Fruit fly (Drosophila melanogaster) whole organism: Measurements from ENCODE around the gene CG18132.

ENCODE experiments used
- CG8478 ChIP-seq: fragments of >200 bp; optimal IDR thresholded peaks from 2 replicates; lab custom pipeline; 2018; ENCODE audit warnings: inconsistent platforms
- Dll ChIP-seq: fragments of >200 bp; optimal IDR thresholded peaks from 2 replicates; lab custom pipeline; 2017
- EcR ChIP-seq, 2 experiments: fragments of >200 bp; optimal IDR thresholded peaks; 2 replicates each; lab custom pipeline; 2017; ENCODE audit warnings: missing biosample characterization in 2 of 2, missing genetic modification characterization in 2 of 2, missing genetic modification reagents in 2 of 2
- pan ChIP-seq: fragments of >200 bp; optimal IDR thresholded peaks from 2 replicates; lab custom pipeline; 2017
- psq ChIP-seq: fragments of >200 bp; optimal IDR thresholded peaks from 2 replicates; lab custom pipeline; 2017
- usp ChIP-seq: fragments of >200 bp; optimal IDR thresholded peaks from 2 replicates; lab custom pipeline; 2017; ENCODE audit warnings: missing biosample characterization, missing genetic modification characterization, mixed read lengths

DNA sequence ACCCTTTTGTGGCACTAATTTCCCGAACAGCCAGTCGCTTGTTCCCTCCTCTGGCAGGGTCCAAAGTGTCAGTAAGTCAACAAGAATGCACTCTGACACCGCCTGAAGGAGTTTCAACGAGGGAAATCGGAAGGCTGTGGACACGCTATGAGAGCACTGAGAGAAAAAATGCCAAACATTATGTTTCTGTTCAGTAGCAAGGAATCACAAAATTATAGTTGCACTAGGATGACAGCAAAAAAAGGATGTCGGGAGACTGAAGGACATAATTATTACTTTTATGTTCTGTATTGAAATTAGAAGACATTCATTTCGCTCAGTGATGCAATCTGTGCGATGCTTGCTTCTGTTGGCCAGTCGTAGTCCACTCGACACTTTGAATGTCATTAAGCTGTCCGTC is 7.5 kb downstream of the CG18132 start:
- no peak for TF ChIP-seq usp (GFP tag; lab: Kevin White, UChicago)
- no peak for TF ChIP-seq pan (lab: Kevin White, UChicago)
- TF ChIP-seq psq (lab: Kevin White, UChicago): no peak
- no peak for TF ChIP-seq CG8478 (lab: Kevin White, UChicago)
- no peak for TF ChIP-seq Dll (lab: Kevin White, UChicago)
- TF ChIP-seq EcR (GFP tag; optimal IDR thresholded peaks at IDR 0.05; lab: Kevin White, UChicago): no peak
